Fruit fly (Drosophila melanogaster) whole organism, embryonic: ENCODE results near the gene CG18473.

Experiments used
- Adf1 ChIP-seq: fragments of 200-800 bp; sonication (Bioruptor generic); IDR thresholded peaks from 2 replicates; pipeline ENCODE4 v1.3.6; 2022; ENCODE audit warnings: missing biosample characterization, missing genetic modification characterization
- Blimp-1 ChIP-seq: fragments of 200-800 bp; sonication (Bioruptor generic); optimal IDR thresholded peaks from 3 replicates; lab custom pipeline; 2018; ENCODE audit warnings: missing biosample characterization, missing genetic modification characterization, mild to moderate bottlenecking, moderate library complexity, missing genetic modification reagents
- Bteb2 ChIP-seq: fragments of 200-800 bp; sonication (Bioruptor generic); optimal IDR thresholded peaks from 2 replicates; lab custom pipeline; 2016; ENCODE audit warnings: missing biosample characterization, missing genetic modification characterization
- CG10979 ChIP-seq: fragments of 200-800 bp; sonication (Bioruptor generic); optimal IDR thresholded peaks from 2 replicates; lab custom pipeline; 2018; ENCODE audit warnings: missing biosample characterization, mild to moderate bottlenecking, missing genetic modification characterization, moderate library complexity
- CG11085 ChIP-seq: fragments of 200-800 bp; sonication (Bioruptor generic); IDR thresholded peaks from 2 replicates; pipeline ENCODE4 v1.3.6; 2022; ENCODE audit warnings: missing biosample characterization, missing genetic modification characterization
- CG11456 ChIP-seq: fragments of 200-800 bp; sonication (Bioruptor generic); IDR thresholded peaks from 3 replicates; pipeline ENCODE4 v1.3.6; 2022; ENCODE audit warnings: missing biosample characterization, missing genetic modification characterization
- CG12071 ChIP-seq: fragments of 200-800 bp; sonication (Bioruptor generic); optimal IDR thresholded peaks from 3 replicates; lab custom pipeline; 2018; ENCODE audit warnings: missing biosample characterization, mild to moderate bottlenecking, missing genetic modification characterization
- CG12659 ChIP-seq: fragments of 200-800 bp; sonication (Bioruptor generic); optimal IDR thresholded peaks from 3 replicates; lab custom pipeline; 2017; ENCODE audit warnings: mild to moderate bottlenecking, missing biosample characterization, missing genetic modification reagents, missing genetic modification characterization
- CG17802 ChIP-seq: fragments of 200-800 bp; sonication (Bioruptor generic); optimal IDR thresholded peaks from 2 replicates; lab custom pipeline; 2018; ENCODE audit warnings: missing biosample characterization, mild to moderate bottlenecking, missing genetic modification characterization, moderate library complexity
- CG1832 ChIP-seq: fragments of 200-800 bp; sonication (Bioruptor generic); optimal IDR thresholded peaks from 2 replicates; lab custom pipeline; 2017; ENCODE audit warnings: missing biosample characterization, mild to moderate bottlenecking, missing genetic modification characterization, inconsistent platforms
- CG42726 ChIP-seq: fragments of 200-800 bp; sonication (Bioruptor generic); IDR thresholded peaks from 2 replicates; pipeline ENCODE4 v1.3.6; 2022; ENCODE audit warnings: missing biosample characterization, missing genetic modification characterization; ENCODE audit not compliant: partially characterized antibody
- CG4730 ChIP-seq: fragments of 200-800 bp; sonication (Bioruptor generic); IDR thresholded peaks from 2 replicates; pipeline ENCODE4 v1.3.6; 2022; ENCODE audit warnings: missing biosample characterization, missing genetic modification characterization
- CG6791 ChIP-seq: fragments of 200-800 bp; sonication (Bioruptor generic); IDR thresholded peaks from 3 replicates; pipeline ENCODE4 v1.3.6; 2022; ENCODE audit warnings: missing biosample characterization, missing genetic modification characterization; ENCODE audit not compliant: partially characterized antibody
- CG7987 ChIP-seq: fragments of 200-800 bp; sonication (Bioruptor generic); optimal IDR thresholded peaks from 2 replicates; lab custom pipeline; 2018; ENCODE audit warnings: missing biosample characterization, mild to moderate bottlenecking, missing genetic modification characterization, moderate library complexity
- CG9215 ChIP-seq: fragments of 200-800 bp; sonication (Bioruptor generic); IDR thresholded peaks from 2 replicates; pipeline ENCODE4 v1.3.6; 2022; ENCODE audit warnings: missing biosample characterization, missing genetic modification characterization
- CG9797 ChIP-seq: fragments of 200-800 bp; sonication (Bioruptor generic); optimal IDR thresholded peaks from 3 replicates; lab custom pipeline; 2018; ENCODE audit warnings: missing biosample characterization, mild to moderate bottlenecking, missing genetic modification characterization
- CrebB ChIP-seq: fragments of 200-800 bp; sonication (Bioruptor generic); optimal IDR thresholded peaks from 3 replicates; lab custom pipeline; 2018; ENCODE audit warnings: missing biosample characterization, mild to moderate bottlenecking, missing genetic modification characterization
- D ChIP-seq, 2 experiments: fragments of 200-800 bp in 1 of 2; fragments of >200 bp in 1 of 2; sonication (Bioruptor generic) in 1 of 2; optimal IDR thresholded peaks; 2 replicates in 1 of 2; 3 replicates in 1 of 2; lab custom pipeline; 2017; ENCODE audit warnings: mild to moderate bottlenecking in 1 of 2, missing biosample characterization in 1 of 2, missing genetic modification characterization in 1 of 2, missing genetic modification reagents in 1 of 2
- Dad ChIP-seq: fragments of 200-800 bp; sonication (Bioruptor generic); optimal IDR thresholded peaks from 3 replicates; lab custom pipeline; 2016; ENCODE audit warnings: missing biosample characterization, missing genetic modification characterization
- Deaf1 ChIP-seq: fragments of 200-800 bp; optimal IDR thresholded peaks from 3 replicates; lab custom pipeline; 2019; ENCODE audit warnings: missing biosample characterization, mild to moderate bottlenecking, missing genetic modification characterization, moderate library complexity
- Dref ChIP-seq: fragments of 200-800 bp; sonication (Bioruptor generic); IDR thresholded peaks from 2 replicates; pipeline ENCODE4 v1.3.6; 2022; ENCODE audit warnings: missing biosample characterization, missing genetic modification characterization
- E2f1 ChIP-seq: fragments of 200-800 bp; sonication (Bioruptor generic); IDR thresholded peaks from 2 replicates; pipeline ENCODE4 v1.3.6; 2022; ENCODE audit warnings: missing biosample characterization, missing genetic modification characterization
- E2f2 ChIP-seq: fragments of 200-800 bp; sonication (Bioruptor generic); IDR thresholded peaks from 2 replicates; pipeline ENCODE4 v1.3.6; 2022; ENCODE audit warnings: missing biosample characterization, missing genetic modification characterization
- Hsf ChIP-seq: fragments of 200-800 bp; sonication (Bioruptor generic); optimal IDR thresholded peaks from 3 replicates; lab custom pipeline; 2016; ENCODE audit warnings: missing biosample characterization, missing genetic modification characterization
- Lpt ChIP-seq: fragments of >200 bp; optimal IDR thresholded peaks from 2 replicates; lab custom pipeline; 2018; ENCODE audit warnings: missing biosample characterization, missing genetic modification characterization
- MBD-R2 ChIP-seq: fragments of 200-800 bp; sonication (Bioruptor generic); IDR thresholded peaks from 2 replicates; pipeline ENCODE4 v1.3.6; 2022; ENCODE audit warnings: missing biosample characterization, missing genetic modification characterization
- Mad ChIP-seq: fragments of 200-800 bp; sonication (Bioruptor generic); optimal IDR thresholded peaks from 2 replicates; lab custom pipeline; 2016; ENCODE audit warnings: missing biosample characterization, missing genetic modification characterization
- Med ChIP-seq: fragments of 200-800 bp; sonication (Bioruptor generic); peaks from one replicate; lab custom pipeline; 2016; ENCODE audit warnings: missing biosample characterization, missing genetic modification characterization, mild to moderate bottlenecking, inconsistent platforms, moderate library complexity
- Mrtf ChIP-seq: fragments of 200-800 bp; sonication (Bioruptor generic); IDR thresholded peaks from 3 replicates; pipeline ENCODE4 v1.3.6; 2022; ENCODE audit warnings: missing biosample characterization, missing genetic modification characterization
- Myb ChIP-seq: fragments of 200-800 bp; sonication (Bioruptor generic); optimal IDR thresholded peaks from 2 replicates; lab custom pipeline; 2016; ENCODE audit warnings: missing biosample characterization, missing genetic modification characterization
- Nf-YC ChIP-seq: fragments of 200-800 bp; optimal IDR thresholded peaks from 3 replicates; lab custom pipeline; 2019; ENCODE audit warnings: missing biosample characterization, mild to moderate bottlenecking, missing genetic modification characterization, moderate library complexity
- Oli ChIP-seq: fragments of 200-800 bp; sonication (Bioruptor generic); optimal IDR thresholded peaks from 2 replicates; lab custom pipeline; 2018; ENCODE audit warnings: missing biosample characterization, mild to moderate bottlenecking, missing genetic modification characterization, moderate library complexity
- Ravus ChIP-seq: fragments of 200-800 bp; sonication (Bioruptor generic); IDR thresholded peaks from 2 replicates; pipeline ENCODE4 v1.3.6; 2022; ENCODE audit warnings: missing biosample characterization, missing genetic modification characterization
- Spps ChIP-seq: fragments of 200-800 bp; sonication (Bioruptor generic); optimal IDR thresholded peaks from 2 replicates; lab custom pipeline; 2018; ENCODE audit warnings: missing biosample characterization, mild to moderate bottlenecking, missing genetic modification characterization
- Xrp1 ChIP-seq: fragments of 200-800 bp; sonication (Bioruptor generic); IDR thresholded peaks from 2 replicates; pipeline ENCODE4 v1.3.6; 2022; ENCODE audit warnings: missing biosample characterization, missing genetic modification characterization
- aop ChIP-seq: fragments of 200-800 bp; sonication (Bioruptor generic); IDR thresholded peaks from 2 replicates; pipeline ENCODE4 v1.3.6; 2022; ENCODE audit warnings: missing biosample characterization, missing genetic modification characterization
- ase ChIP-seq: fragments of 200-800 bp; sonication (Bioruptor generic); IDR thresholded peaks from 3 replicates; pipeline ENCODE4 v1.3.6; 2022; ENCODE audit warnings: missing biosample characterization, missing genetic modification characterization
- br ChIP-seq: fragments of >200 bp; optimal IDR thresholded peaks from 2 replicates; lab custom pipeline; 2017
- cato ChIP-seq: fragments of 200-800 bp; sonication (Bioruptor generic); optimal IDR thresholded peaks from 2 replicates; lab custom pipeline; 2016; ENCODE audit warnings: missing biosample characterization, missing genetic modification characterization, borderline replicate concordance
- gce ChIP-seq: fragments of 200-800 bp; sonication (Bioruptor generic); IDR thresholded peaks from 3 replicates; pipeline ENCODE4 v1.3.6; 2022; ENCODE audit warnings: missing biosample characterization, missing genetic modification characterization
- lab ChIP-seq: fragments of 200-800 bp; sonication (Bioruptor generic); optimal IDR thresholded peaks from 3 replicates; lab custom pipeline; 2017; ENCODE audit warnings: missing biosample characterization, missing genetic modification characterization, mild to moderate bottlenecking, moderate library complexity, missing genetic modification reagents
- lbe ChIP-seq: fragments of 200-800 bp; sonication (Bioruptor generic); optimal IDR thresholded peaks from 2 replicates; lab custom pipeline; 2016; ENCODE audit warnings: missing biosample characterization, mild to moderate bottlenecking, missing genetic modification characterization
- p53 ChIP-seq: fragments of 200-800 bp; sonication (Bioruptor generic); optimal IDR thresholded peaks from 2 replicates; lab custom pipeline; 2016; ENCODE audit warnings: missing biosample characterization, missing genetic modification characterization
- pb ChIP-seq: fragments of 200-800 bp; sonication (Bioruptor generic); optimal IDR thresholded peaks from 3 replicates; lab custom pipeline; 2016; ENCODE audit warnings: missing biosample characterization, missing genetic modification characterization
- peb ChIP-seq: fragments of 200-800 bp; sonication (Bioruptor generic); IDR thresholded peaks from 2 replicates; pipeline ENCODE4 v1.3.6; 2022; ENCODE audit warnings: missing biosample characterization, missing genetic modification characterization
- pfk ChIP-seq: fragments of 200-800 bp; sonication (Bioruptor generic); optimal IDR thresholded peaks from 2 replicates; lab custom pipeline; 2018; ENCODE audit warnings: missing biosample characterization, mild to moderate bottlenecking, missing genetic modification characterization, moderate library complexity
- tap ChIP-seq: fragments of 200-800 bp; optimal IDR thresholded peaks from 3 replicates; lab custom pipeline; 2019; ENCODE audit warnings: missing biosample characterization, mild to moderate bottlenecking, missing genetic modification characterization, moderate library complexity
- unc-4 ChIP-seq: fragments of 200-800 bp; sonication (Bioruptor generic); IDR thresholded peaks from 2 replicates; pipeline ENCODE4 v1.3.6; 2022; ENCODE audit warnings: missing biosample characterization, missing genetic modification characterization; ENCODE audit not compliant: partially characterized antibody
- wor ChIP-seq: fragments of 200-800 bp; sonication (Bioruptor generic); IDR thresholded peaks from 2 replicates; pipeline ENCODE4 v1.3.6; 2022; ENCODE audit warnings: missing biosample characterization, missing genetic modification characterization

Gene CG18473

DNA sequence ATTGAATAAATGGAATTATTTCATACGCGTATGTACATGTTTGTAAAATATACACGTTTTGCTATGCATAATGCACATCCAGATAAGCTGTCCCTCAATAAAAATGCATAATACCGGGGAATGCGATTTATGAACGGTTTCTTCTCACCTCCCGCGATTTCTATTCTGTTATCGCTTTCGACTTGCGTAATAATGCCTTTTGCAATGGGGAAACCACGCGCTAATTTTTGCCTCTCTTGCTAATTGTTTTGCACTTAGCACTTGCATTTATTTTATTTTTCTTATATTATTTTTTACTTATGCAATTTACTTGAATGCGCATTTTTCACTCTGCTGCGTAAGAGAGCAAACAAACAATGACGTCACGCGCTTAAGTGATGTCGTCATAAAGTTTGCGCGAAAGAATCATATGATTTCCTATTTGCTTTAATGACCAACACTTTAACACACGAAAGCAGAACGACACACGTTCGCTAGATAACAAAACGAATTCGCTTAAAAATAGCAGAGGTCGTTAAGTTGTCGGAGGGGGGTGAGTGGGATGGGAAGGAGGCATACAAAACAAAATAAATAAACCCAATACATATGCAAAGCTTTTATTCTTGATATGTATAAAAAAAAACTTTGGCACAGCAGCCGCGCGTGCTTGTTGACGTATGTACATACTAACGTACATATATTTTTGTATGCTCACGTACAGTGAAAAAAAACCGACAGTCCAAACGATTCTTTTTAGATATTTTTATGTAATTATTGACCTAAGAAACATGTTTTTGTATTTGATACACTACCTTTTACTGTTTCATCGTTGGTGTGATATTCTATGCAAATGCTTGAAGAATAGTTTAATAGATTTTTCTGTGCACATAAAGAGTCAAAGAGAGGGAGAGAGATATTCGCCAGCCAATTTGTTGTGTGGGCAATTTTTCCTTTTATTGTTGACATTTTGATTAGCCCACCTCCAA, 11.4 kb upstream of the CG18473 start (continued):
- no peak for TF ChIP-seq aop
- peak; percentile 39 for TF ChIP-seq Blimp-1 (GFP tag; lab: Kevin White, UChicago)
- TF ChIP-seq Nf-YC, result peak; percentile 16
- no peak for TF ChIP-seq E2f1
- TF ChIP-seq CG6791 (GFP tag; lab: Robert Waterston, UW), result no peak
- peak; percentile 46 for TF ChIP-seq Oli (tag; lab: Kevin White, UChicago)
- TF ChIP-seq CG4730 (GFP tag; lab: Robert Waterston, UW), result no peak
- TF ChIP-seq CG10979 (tag; lab: Kevin White, UChicago), result peak; percentile 14
- no peak for TF ChIP-seq CG11456 (GFP tag; lab: Robert Waterston, UW)
- TF ChIP-seq Mad (GFP tag; lab: Kevin White, UChicago), result no peak
- peak; percentile 7 for TF ChIP-seq tap
- peak; percentile 89 for TF ChIP-seq CG7987
- TF ChIP-seq E2f2 (GFP tag; lab: Robert Waterston, UW), result no peak
- no peak for TF ChIP-seq CG9215
- no peak for TF ChIP-seq wor (GFP tag; lab: Robert Waterston, UW)
- TF ChIP-seq Dref, result no peak
- TF ChIP-seq CG17802 (tag; lab: Kevin White, UChicago), result no peak
- TF ChIP-seq pb (GFP tag; lab: Kevin White, UChicago), result peak; percentile 43
- peak; percentile 6 for TF ChIP-seq CrebB (tag; lab: Kevin White, UChicago)
- TF ChIP-seq CG9797 (GFP tag; lab: Kevin White, UChicago), result no peak
- no peak for TF ChIP-seq CG42726 (GFP tag; lab: Robert Waterston, UW)
- TF ChIP-seq Spps (tag; lab: Kevin White, UChicago), result no peak
- no peak for TF ChIP-seq CG11085
- no peak for TF ChIP-seq p53 (GFP tag; lab: Kevin White, UChicago)
- TF ChIP-seq peb (GFP tag; lab: Robert Waterston, UW), result no peak
- TF ChIP-seq unc-4 (GFP tag; lab: Robert Waterston, UW), result no peak
- TF ChIP-seq pfk (GFP tag; lab: Kevin White, UChicago), result peak; percentile 27
- TF ChIP-seq cato (GFP tag; lab: Kevin White, UChicago), result no peak
- no peak for TF ChIP-seq Adf1
- peak; percentile 88 for TF ChIP-seq lab (GFP tag; lab: Kevin White, UChicago)
- TF ChIP-seq Myb, result no peak
- TF ChIP-seq lbe (GFP tag; lab: Kevin White, UChicago), result no peak
- TF ChIP-seq Deaf1 (tag; lab: Kevin White, UChicago), result peak; percentile 63
- TF ChIP-seq CG12659, result peak; percentile 49
- no peak for TF ChIP-seq ase (GFP tag; lab: Robert Waterston, UW)
- peak; percentile 60 for TF ChIP-seq CG12071 (GFP tag; lab: Kevin White, UChicago)
- TF ChIP-seq Bteb2 (GFP tag; lab: Kevin White, UChicago), result peak; percentile 69
- no peak for TF ChIP-seq CG1832 (GFP tag; lab: Kevin White, UChicago)
- TF ChIP-seq MBD-R2 (GFP tag; lab: Robert Waterston, UW), result no peak
- TF ChIP-seq Mrtf (GFP tag; lab: Robert Waterston, UW), result no peak
- peak; percentile 65 for TF ChIP-seq Hsf (GFP tag; lab: Kevin White, UChicago)
- no peak for TF ChIP-seq Lpt (GFP tag; lab: Kevin White, UChicago)
- no peak for TF ChIP-seq gce (GFP tag; lab: Robert Waterston, UW)
- no peak for TF ChIP-seq D (optimal IDR thresholded peaks at IDR 0.05; lab: Kevin White, UChicago)
- peak; percentile 31 for TF ChIP-seq D (GFP tag; optimal IDR thresholded peaks at IDR 0.05; lab: Kevin White, UChicago)
- TF ChIP-seq Ravus (GFP tag; lab: Robert Waterston, UW), result no peak
- TF ChIP-seq Xrp1 (GFP tag; lab: Robert Waterston, UW), result no peak
- no peak for TF ChIP-seq br (lab: Kevin White, UChicago)
- TF ChIP-seq Dad (GFP tag; lab: Kevin White, UChicago), result no peak
- TF ChIP-seq Med (GFP tag; lab: Kevin White, UChicago), result peak; percentile 93
